Fruit fly (Drosophila melanogaster) whole organism, embryonic: ENCODE data around the gene CG43638.

ENCODE experiments used
- Awh ChIP-seq: fragments of 200-800 bp; sonication (Bioruptor generic); IDR thresholded peaks from 2 replicates; pipeline ENCODE4, ENCODE4 v1.3.6; 2022; ENCODE audit warnings: missing biosample characterization, missing genetic modification characterization
- Bteb2 ChIP-seq: fragments of 200-800 bp; sonication (Bioruptor generic); optimal IDR thresholded peaks from 2 replicates; lab custom pipeline; 2016; ENCODE audit warnings: missing biosample characterization, missing genetic modification characterization
- CG12071 ChIP-seq: fragments of 200-800 bp; sonication (Bioruptor generic); optimal IDR thresholded peaks from 3 replicates; lab custom pipeline; 2018; ENCODE audit warnings: missing biosample characterization, mild to moderate bottlenecking, missing genetic modification characterization
- CG13424 ChIP-seq: fragments of 200-800 bp; sonication (Bioruptor generic); optimal IDR thresholded peaks from 2 replicates; lab custom pipeline; 2019; ENCODE audit warnings: missing biosample characterization, mild to moderate bottlenecking, missing genetic modification characterization, moderate library complexity
- CG14710 ChIP-seq: fragments of 200-800 bp; sonication (Bioruptor generic); optimal IDR thresholded peaks from 3 replicates; lab custom pipeline; 2019; ENCODE audit warnings: missing biosample characterization, mild to moderate bottlenecking, missing genetic modification characterization, moderate library complexity
- CG17568 ChIP-seq: fragments of 200-800 bp; sonication (Bioruptor generic); optimal IDR thresholded peaks from 2 replicates; lab custom pipeline; 2018; ENCODE audit warnings: missing biosample characterization, mild to moderate bottlenecking, missing genetic modification characterization, moderate library complexity
- CG18011 ChIP-seq: fragments of 200-800 bp; sonication (Bioruptor generic); optimal IDR thresholded peaks from 2 replicates; lab custom pipeline; 2017; ENCODE audit warnings: missing biosample characterization, missing genetic modification characterization, mild to moderate bottlenecking, moderate library complexity, missing genotype
- CG18619 ChIP-seq: fragments of 200-800 bp; sonication (Bioruptor generic); optimal IDR thresholded peaks from 3 replicates; lab custom pipeline; 2017; ENCODE audit warnings: missing biosample characterization, mild to moderate bottlenecking, missing genetic modification characterization
- CG30403 ChIP-seq: fragments of 200-800 bp; sonication (Bioruptor generic); optimal IDR thresholded peaks from 3 replicates; lab custom pipeline; 2016; ENCODE audit warnings: missing biosample characterization, missing genetic modification characterization
- CG4617 ChIP-seq: fragments of 200-800 bp; sonication (Bioruptor generic); optimal IDR thresholded peaks from 3 replicates; lab custom pipeline; 2016; ENCODE audit warnings: missing biosample characterization, missing genetic modification characterization, borderline replicate concordance
- CG4854 ChIP-seq: fragments of 200-800 bp; sonication (Bioruptor generic); optimal IDR thresholded peaks from 2 replicates; lab custom pipeline; 2016; ENCODE audit warnings: missing biosample characterization, missing genetic modification characterization, inconsistent platforms
- CG5245 ChIP-seq: fragments of 200-800 bp; sonication (Bioruptor generic); optimal IDR thresholded peaks from 3 replicates; lab custom pipeline; 2016; ENCODE audit warnings: missing biosample characterization, missing genetic modification characterization
- CG7839 ChIP-seq: fragments of 200-800 bp; sonication (Bioruptor generic); optimal IDR thresholded peaks from 3 replicates; lab custom pipeline; 2018; ENCODE audit warnings: missing biosample characterization, mild to moderate bottlenecking, missing genetic modification characterization, moderate library complexity
- CG8478 ChIP-seq: fragments of >200 bp; optimal IDR thresholded peaks from 2 replicates; lab custom pipeline; 2018
- CG9876 ChIP-seq: fragments of 200-800 bp; sonication (Bioruptor generic); optimal IDR thresholded peaks from 2 replicates; lab custom pipeline; 2016; ENCODE audit warnings: missing biosample characterization, missing genetic modification characterization
- Dbx ChIP-seq: fragments of 200-800 bp; sonication (Bioruptor generic); IDR thresholded peaks from 3 replicates; pipeline ENCODE4 v1.3.6; 2022; ENCODE audit warnings: missing biosample characterization, missing genetic modification characterization
- Dek ChIP-seq: fragments of 200-800 bp; sonication (Bioruptor generic); optimal IDR thresholded peaks from 3 replicates; lab custom pipeline; 2019; ENCODE audit warnings: missing biosample characterization, mild to moderate bottlenecking, missing genetic modification characterization, moderate library complexity
- Ets65A ChIP-seq: fragments of 200-800 bp; sonication (Bioruptor generic); peaks from one replicate; lab custom pipeline; 2016; ENCODE audit warnings: missing biosample characterization, missing genetic modification characterization
- Fer2 ChIP-seq: fragments of 200-800 bp; sonication (Bioruptor generic); optimal IDR thresholded peaks from 2 replicates; lab custom pipeline; 2018; ENCODE audit warnings: missing biosample characterization, mild to moderate bottlenecking, missing genetic modification characterization, moderate library complexity
- HLH3B ChIP-seq: fragments of 200-800 bp; sonication (Bioruptor generic); IDR thresholded peaks from 2 replicates; pipeline ENCODE4 v1.3.6; 2022; ENCODE audit warnings: missing biosample characterization, missing genetic modification characterization
- Mrtf ChIP-seq: fragments of 200-800 bp; sonication (Bioruptor generic); IDR thresholded peaks from 3 replicates; pipeline ENCODE4 v1.3.6; 2022; ENCODE audit warnings: missing biosample characterization, missing genetic modification characterization
- Pdp1 ChIP-seq, 2 experiments: fragments of 200-800 bp; sonication (Bioruptor generic); optimal IDR thresholded peaks; 3 replicates each; lab custom pipeline; 2016; ENCODE audit warnings: missing biosample characterization in 2 of 2, missing genetic modification characterization in 2 of 2, mild to moderate bottlenecking in 1 of 2, moderate library complexity in 1 of 2
- Ptx1 ChIP-seq: fragments of 200-800 bp; sonication (Bioruptor generic); IDR thresholded peaks from 2 replicates; pipeline ENCODE4 v1.3.6; 2022; ENCODE audit warnings: missing biosample characterization, missing genetic modification characterization
- Ravus ChIP-seq: fragments of 200-800 bp; sonication (Bioruptor generic); IDR thresholded peaks from 2 replicates; pipeline ENCODE4 v1.3.6; 2022; ENCODE audit warnings: missing biosample characterization, missing genetic modification characterization
- Sox102F ChIP-seq: fragments of 200-800 bp; sonication (Bioruptor generic); optimal IDR thresholded peaks from 2 replicates; lab custom pipeline; 2018; ENCODE audit warnings: missing biosample characterization, mild to moderate bottlenecking, missing genetic modification characterization, moderate library complexity
- Ssrp ChIP-seq: fragments of 200-800 bp; sonication (Bioruptor generic); optimal IDR thresholded peaks from 2 replicates; lab custom pipeline; 2018; ENCODE audit warnings: missing biosample characterization, mild to moderate bottlenecking, missing genetic modification characterization, moderate library complexity
- TFAM ChIP-seq: fragments of 200-800 bp; sonication (Bioruptor generic); optimal IDR thresholded peaks from 2 replicates; lab custom pipeline; 2017; ENCODE audit warnings: missing biosample characterization, missing genetic modification characterization, inconsistent platforms
- Xrp1 ChIP-seq: fragments of 200-800 bp; sonication (Bioruptor generic); IDR thresholded peaks from 2 replicates; pipeline ENCODE4 v1.3.6; 2022; ENCODE audit warnings: missing biosample characterization, missing genetic modification characterization
- aop ChIP-seq: fragments of 200-800 bp; sonication (Bioruptor generic); IDR thresholded peaks from 2 replicates; pipeline ENCODE4 v1.3.6; 2022; ENCODE audit warnings: missing biosample characterization, missing genetic modification characterization
- crc ChIP-seq: fragments of 200-800 bp; sonication (Bioruptor generic); optimal IDR thresholded peaks from 2 replicates; lab custom pipeline; 2016; ENCODE audit warnings: missing biosample characterization, missing genetic modification characterization
- dati ChIP-seq: fragments of 200-800 bp; sonication (Bioruptor generic); IDR thresholded peaks from 2 replicates; pipeline ENCODE4 v1.3.6; 2022; ENCODE audit warnings: missing biosample characterization, missing genetic modification characterization
- dmrt99B ChIP-seq: fragments of 200-800 bp; sonication (Bioruptor generic); optimal IDR thresholded peaks from 2 replicates; lab custom pipeline; 2018; ENCODE audit warnings: missing biosample characterization, mild to moderate bottlenecking, missing genetic modification characterization, moderate library complexity
- dysf ChIP-seq: fragments of 200-800 bp; sonication (Bioruptor generic); IDR thresholded peaks from 3 replicates; pipeline ENCODE4 v1.3.6; 2022; ENCODE audit warnings: missing biosample characterization, missing genetic modification characterization
- gfzf ChIP-seq: fragments of 200-800 bp; sonication (Bioruptor generic); optimal IDR thresholded peaks from 2 replicates; lab custom pipeline; 2016; ENCODE audit warnings: missing biosample characterization, mild to moderate bottlenecking, missing genetic modification characterization, moderate library complexity
- hth ChIP-seq: fragments of >200 bp; optimal IDR thresholded peaks from 2 replicates; lab custom pipeline; 2017; ENCODE audit warnings: inconsistent platforms
- inv ChIP-seq: fragments of 200-800 bp; sonication (Bioruptor generic); IDR thresholded peaks from 2 replicates; pipeline ENCODE4 v1.3.6; 2022; ENCODE audit warnings: missing biosample characterization, missing genetic modification characterization; ENCODE audit not compliant: partially characterized antibody
- jing ChIP-seq: fragments of 200-800 bp; sonication (Bioruptor generic); optimal IDR thresholded peaks from 2 replicates; lab custom pipeline; 2018; ENCODE audit warnings: missing biosample characterization, mild to moderate bottlenecking, missing genetic modification characterization
- lmd ChIP-seq: fragments of 200-800 bp; sonication (Bioruptor generic); IDR thresholded peaks from 2 replicates; pipeline ENCODE4 v1.3.6; 2022; ENCODE audit warnings: missing biosample characterization, missing genetic modification characterization
- lola ChIP-seq, 3 experiments: fragments of >200 bp in 2 of 3; fragments of 200-800 bp in 1 of 3; sonication (Bioruptor generic) in 1 of 3; optimal IDR thresholded peaks; 2 replicates each; lab custom pipeline; 2017 to 2019; ENCODE audit warnings: missing biosample characterization in 3 of 3, missing genetic modification characterization in 3 of 3, mild to moderate bottlenecking in 1 of 3, moderate library complexity in 1 of 3
- luna ChIP-seq: fragments of 200-800 bp; sonication (Bioruptor generic); optimal IDR thresholded peaks from 2 replicates; lab custom pipeline; 2016; ENCODE audit warnings: missing biosample characterization, missing genetic modification characterization
- mam ChIP-seq: fragments of 200-800 bp; sonication (Bioruptor generic); optimal IDR thresholded peaks from 3 replicates; lab custom pipeline; 2016; ENCODE audit warnings: missing biosample characterization, missing genetic modification characterization
- nmo ChIP-seq: fragments of 200-800 bp; sonication (Bioruptor generic); optimal IDR thresholded peaks from 2 replicates; lab custom pipeline; 2018; ENCODE audit warnings: missing biosample characterization, mild to moderate bottlenecking, missing genetic modification characterization, moderate library complexity
- phol ChIP-seq: fragments of 200-800 bp; sonication (Bioruptor generic); optimal IDR thresholded peaks from 3 replicates; lab custom pipeline; 2018; ENCODE audit warnings: missing biosample characterization, mild to moderate bottlenecking, missing genetic modification characterization, moderate library complexity
- scrt ChIP-seq: fragments of 200-800 bp; sonication (Bioruptor generic); optimal IDR thresholded peaks from 2 replicates; lab custom pipeline; 2018; ENCODE audit warnings: missing biosample characterization, mild to moderate bottlenecking, missing genetic modification characterization, moderate library complexity
- sens ChIP-seq: fragments of 200-800 bp; sonication (Bioruptor generic); peaks from one replicate; lab custom pipeline; 2016; ENCODE audit warnings: missing biosample characterization, missing genetic modification characterization
- shn ChIP-seq: fragments of 200-800 bp; sonication (Bioruptor generic); optimal IDR thresholded peaks from 3 replicates; lab custom pipeline; 2016; ENCODE audit warnings: missing biosample characterization, missing genetic modification characterization
- sqz ChIP-seq: fragments of 200-800 bp; sonication (Bioruptor generic); optimal IDR thresholded peaks from 3 replicates; lab custom pipeline; 2018; ENCODE audit warnings: missing biosample characterization, mild to moderate bottlenecking, missing genetic modification characterization
- stc ChIP-seq: fragments of 200-800 bp; sonication (Bioruptor generic); IDR thresholded peaks from 2 replicates; pipeline ENCODE4 v1.3.6; 2022; ENCODE audit warnings: missing biosample characterization, missing genetic modification characterization
- trem ChIP-seq: fragments of 200-800 bp; optimal IDR thresholded peaks from 3 replicates; lab custom pipeline; 2019; ENCODE audit warnings: missing biosample characterization, mild to moderate bottlenecking, missing genetic modification characterization, moderate library complexity
- ttk ChIP-seq: fragments of 200-800 bp; sonication (Bioruptor generic); IDR thresholded peaks from 2 replicates; pipeline ENCODE4 v2.1.2; 2022; ENCODE audit warnings: missing biosample characterization, missing genetic modification characterization
- unc-4 ChIP-seq: fragments of 200-800 bp; sonication (Bioruptor generic); IDR thresholded peaks from 2 replicates; pipeline ENCODE4 v1.3.6; 2022; ENCODE audit warnings: missing biosample characterization, missing genetic modification characterization; ENCODE audit not compliant: partially characterized antibody
- zf30C ChIP-seq: fragments of 200-800 bp; sonication (Bioruptor generic); optimal IDR thresholded peaks from 3 replicates; lab custom pipeline; 2018; ENCODE audit warnings: missing biosample characterization, mild to moderate bottlenecking, missing genetic modification characterization

Gene CG43638

dm6 chr3L:12062219-12062618 is 17.8 kb downstream of the CG43638 start (continued):
- peak; percentile 7 for TF ChIP-seq CG13424 (tag; lab: Kevin White, UChicago)
- TF ChIP-seq dysf (GFP tag; lab: Robert Waterston, UW): no peak
- no peak for TF ChIP-seq Pdp1 (GFP tag; optimal IDR thresholded peaks at IDR 0.05; lab: Kevin White, UChicago)
- TF ChIP-seq Ets65A: peak; percentile 79
- TF ChIP-seq CG14710: peak; percentile 41
- no peak for TF ChIP-seq CG4617 (GFP tag; lab: Kevin White, UChicago)
- TF ChIP-seq Xrp1 (GFP tag; lab: Robert Waterston, UW): peak; percentile 43; the same call in 1 of the 2 replicates
- TF ChIP-seq Ssrp: peak; percentile 32
- no peak for TF ChIP-seq jing (GFP tag; lab: Kevin White, UChicago)
- no peak for TF ChIP-seq CG8478
- TF ChIP-seq zf30C (GFP tag; lab: Kevin White, UChicago): peak; percentile 55
- no peak for TF ChIP-seq dmrt99B
- TF ChIP-seq Dek (tag; lab: Kevin White, UChicago): no peak
- TF ChIP-seq Mrtf (GFP tag; lab: Robert Waterston, UW): no peak
- TF ChIP-seq shn (GFP tag; lab: Kevin White, UChicago): no peak
- no peak for TF ChIP-seq Awh (GFP tag; lab: Robert Waterston, UW)
- no peak for TF ChIP-seq CG12071 (GFP tag; lab: Kevin White, UChicago)
- no peak for TF ChIP-seq unc-4 (GFP tag; lab: Robert Waterston, UW)
- TF ChIP-seq scrt (GFP tag; lab: Kevin White, UChicago): no peak
- peak; percentile 8 for TF ChIP-seq CG7839 (tag; lab: Kevin White, UChicago)
- TF ChIP-seq gfzf (GFP tag; lab: Kevin White, UChicago): no peak
- no peak for TF ChIP-seq inv
- no peak for TF ChIP-seq Dbx (GFP tag; lab: Robert Waterston, UW)
- TF ChIP-seq lola (GFP tag; optimal IDR thresholded peaks at IDR 0.05; lab: Kevin White, UChicago): peak in 1 of 3 experiments; percentile 65
- TF ChIP-seq CG4854 (GFP tag; lab: Kevin White, UChicago): no peak
- TF ChIP-seq CG9876 (GFP tag; lab: Kevin White, UChicago): no peak
- TF ChIP-seq aop (GFP tag; lab: Robert Waterston, UW): no peak
- TF ChIP-seq trem (tag; lab: Kevin White, UChicago): peak; percentile 6
- TF ChIP-seq mam (GFP tag; lab: Kevin White, UChicago): no peak
- TF ChIP-seq Ravus: no peak
- peak; percentile 54 for TF ChIP-seq phol (tag; lab: Kevin White, UChicago)
- TF ChIP-seq CG5245 (GFP tag; lab: Kevin White, UChicago): no peak
- TF ChIP-seq Fer2 (tag; lab: Kevin White, UChicago): no peak
- TF ChIP-seq stc: no peak
- TF ChIP-seq CG18619 (GFP tag; lab: Kevin White, UChicago): no peak
- no peak for TF ChIP-seq TFAM (GFP tag; lab: Kevin White, UChicago)
- TF ChIP-seq lmd: no peak
- 0 out of 2 replicates have a peak, but pooled peaks have one; percentile 9 for TF ChIP-seq dati (GFP tag; lab: Robert Waterston, UW)
- peak; percentile 14 for TF ChIP-seq nmo (GFP tag; lab: Kevin White, UChicago)
- TF ChIP-seq crc (GFP tag; lab: Kevin White, UChicago): no peak
- no peak for TF ChIP-seq hth (lab: Kevin White, UChicago)
- TF ChIP-seq sqz (GFP tag; lab: Kevin White, UChicago): no peak
- no peak for TF ChIP-seq luna
- TF ChIP-seq HLH3B (GFP tag; lab: Robert Waterston, UW): no peak
- TF ChIP-seq sens (GFP tag; lab: Kevin White, UChicago): peak; percentile 34
- no peak for TF ChIP-seq Ptx1 (GFP tag; lab: Robert Waterston, UW)
- no peak for TF ChIP-seq CG17568
- no peak for TF ChIP-seq Bteb2 (GFP tag; lab: Kevin White, UChicago)
- TF ChIP-seq ttk (GFP tag; lab: Robert Waterston, UW): no peak
- TF ChIP-seq Sox102F (GFP tag; lab: Kevin White, UChicago): peak; percentile 34
- no peak for TF ChIP-seq CG30403 (GFP tag; lab: Kevin White, UChicago)
- no peak for TF ChIP-seq CG18011 (GFP tag; lab: Kevin White, UChicago)
